Worm (Caenorhabditis elegans) whole organism, mixed stage, embryonic: ENCODE results near the gene rps-3.

Source experiments
- elt-1 ChIP-seq: sonication (generic microtip); optimal IDR thresholded peaks from 2 replicates; lab custom pipeline; 2017; ENCODE audit warnings: missing genetic modification characterization, mild to moderate bottlenecking, missing compliant biosample characterization, antibody characterized with exemption, moderate library complexity, borderline replicate concordance; ENCODE audit not compliant: insufficient read depth
- mep-1 ChIP-seq: fragments of 150-350 bp; optimal IDR thresholded peaks from 2 replicates; lab custom pipeline; 2017; ENCODE audit warnings: missing biosample characterization, missing genetic modification reagents, missing genetic modification characterization, inconsistent platforms
- nhr-237 ChIP-seq: fragments of 150-350 bp; optimal IDR thresholded peaks from 2 replicates; lab custom pipeline; 2014; ENCODE audit warnings: missing biosample characterization, missing genetic modification characterization
- unc-62 ChIP-seq: fragments of 150-350 bp; optimal IDR thresholded peaks from 2 replicates; lab custom pipeline; 2014; ENCODE audit warnings: missing biosample characterization, missing genetic modification reagents, missing genetic modification characterization

DNA sequence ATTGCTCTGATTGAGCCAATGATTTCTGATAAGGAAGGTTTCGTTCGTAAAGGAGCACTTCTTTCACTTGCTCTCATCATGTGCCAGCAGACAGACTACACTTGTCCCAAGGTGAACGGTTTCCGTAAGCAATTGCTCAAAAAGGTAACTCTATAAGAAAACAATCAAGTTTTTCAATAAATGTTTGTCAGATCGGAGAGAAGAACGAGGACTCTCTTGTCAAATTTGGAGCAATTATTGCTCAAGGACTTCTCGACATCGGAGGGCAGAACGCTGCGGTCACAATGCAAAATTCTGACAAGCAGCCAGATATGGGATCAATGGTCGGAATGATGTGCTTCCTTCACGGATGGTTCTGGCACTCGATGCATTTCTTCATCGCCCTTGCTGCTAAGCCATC lies 5.3 kb upstream of the rps-3 start:
- no peak for TF ChIP-seq elt-1 (tag; lab: Kevin White, UChicago)
- TF ChIP-seq unc-62 (GFP tag; lab: Kevin White, UChicago), result no peak
- TF ChIP-seq mep-1 (tag; lab: Kevin White, UChicago), result no peak
- TF ChIP-seq nhr-237 (tag; lab: Kevin White, UChicago), result no peak
